Worm (Caenorhabditis elegans): ENCODE measurements around the gene ubc-24.

The ubc-24 gene

ce11 chrII:8428947-8429919, 23.8 kb downstream of the ubc-24 start (continued):
- TF ChIP-seq Y53F4B.3 (GFP tag; IDR thresholded peaks at IDR 0.05) (no peak), ceh-91 (GFP tag; IDR thresholded peaks at IDR 0.05) (peak; percentile 70), aptf-2 (GFP tag; conservative IDR thresholded peaks at IDR 0.05) (no peak), T26A5.8 (tag; optimal IDR thresholded peaks at IDR 0.05) (no peak), madf-10 (tag; optimal IDR thresholded peaks at IDR 0.05) (no peak), F22D6.2 (tag; optimal IDR thresholded peaks at IDR 0.05) (no peak), let-607 (tag; optimal IDR thresholded peaks at IDR 0.05) (peak; percentile 79 to 85), unc-62 (GFP tag; optimal IDR thresholded peaks at IDR 0.05) (no peak), F57C9.4 (tag; optimal IDR thresholded peaks at IDR 0.05) (no peak), tbp1 (GFP tag; optimal IDR thresholded peaks at IDR 0.05) (peak; percentile 37), lin-54 (GFP tag; optimal IDR thresholded peaks at IDR 0.05) (peak; percentile 47), K11D2.4 (GFP tag; IDR thresholded peaks at IDR 0.05) (no peak), cebp-1 (GFP tag; IDR thresholded peaks at IDR 0.05) (no peak), cebp-1 (tag; optimal IDR thresholded peaks at IDR 0.05) (no peak), ceh-27 (GFP tag; optimal IDR thresholded peaks at IDR 0.05) (no peak), mxl-1 (tag; optimal IDR thresholded peaks at IDR 0.05) (no peak), aptf-3 (GFP tag; IDR thresholded peaks at IDR 0.05) (no peak), B0019.2 (GFP tag; conservative IDR thresholded peaks at IDR 0.05) (peak; percentile 38; the same call in 1 of the 2 replicates), chd-7 (tag; optimal IDR thresholded peaks at IDR 0.05) (no peak), ztf-28 (GFP tag; IDR thresholded peaks at IDR 0.05) (no peak), somi-1 (GFP tag; optimal IDR thresholded peaks at IDR 0.05) (no peak), mel-28 (tag; optimal IDR thresholded peaks at IDR 0.05; ENCODE audit: borderline replicate concordance) (no peak), lag-1 (GFP tag; IDR thresholded peaks at IDR 0.05) (no peak), nhr-90 (tag; optimal IDR thresholded peaks at IDR 0.05) (no peak), Y56A3A.18 (GFP tag; IDR thresholded peaks at IDR 0.05) (no peak), nfya-2 (GFP tag; IDR thresholded peaks at IDR 0.05) (no peak), dox-1 (GFP tag; IDR thresholded peaks at IDR 0.05) (no peak; the same call in 1 of the 2 replicates), tbx-9 (tag; optimal IDR thresholded peaks at IDR 0.05; ENCODE audit: borderline replicate concordance) (no peak), lin-40 (tag; optimal IDR thresholded peaks at IDR 0.05) (no peak), mes-4 (tag; optimal IDR thresholded peaks at IDR 0.05) (no peak), mcd-1 (GFP tag; IDR thresholded peaks at IDR 0.05) (no peak), ztf-18 (tag; optimal IDR thresholded peaks at IDR 0.05) (no peak), attf-5 (GFP tag; optimal IDR thresholded peaks at IDR 0.05) (no peak), Y79H2A.3 (GFP tag; conservative IDR thresholded peaks at IDR 0.05) (no peak), B0261.1 (tag; optimal IDR thresholded peaks at IDR 0.05) (no peak), ekl-4 (GFP tag; IDR thresholded peaks at IDR 0.05) (no peak), nhr-27 (tag; optimal IDR thresholded peaks at IDR 0.05) (no peak), lin-26 (GFP tag; IDR thresholded peaks at IDR 0.05) (no peak), bed-1 (GFP tag; IDR thresholded peaks at IDR 0.05) (no peak), repo-1 (tag; optimal IDR thresholded peaks at IDR 0.05) (no peak), atf-7 (tag; optimal IDR thresholded peaks at IDR 0.05) (no peak), nhr-179 (tag; optimal IDR thresholded peaks at IDR 0.05) (no peak), nhr-80 (tag; optimal IDR thresholded peaks at IDR 0.05) (no peak), ztf-26 (tag; optimal IDR thresholded peaks at IDR 0.05) (no peak), pha-4 (tag; optimal IDR thresholded peaks at IDR 0.05) (no peak), ztf-3 (GFP tag; optimal IDR thresholded peaks at IDR 0.05) (no peak), xnd-1 (tag; optimal IDR thresholded peaks at IDR 0.05) (peak; percentile 75), cebp-2 (GFP tag; IDR thresholded peaks at IDR 0.05) (no peak)

Data from whole organism, young adult.